Worm (Caenorhabditis elegans): ENCODE data around the gene ccdc-47.

DNA sequence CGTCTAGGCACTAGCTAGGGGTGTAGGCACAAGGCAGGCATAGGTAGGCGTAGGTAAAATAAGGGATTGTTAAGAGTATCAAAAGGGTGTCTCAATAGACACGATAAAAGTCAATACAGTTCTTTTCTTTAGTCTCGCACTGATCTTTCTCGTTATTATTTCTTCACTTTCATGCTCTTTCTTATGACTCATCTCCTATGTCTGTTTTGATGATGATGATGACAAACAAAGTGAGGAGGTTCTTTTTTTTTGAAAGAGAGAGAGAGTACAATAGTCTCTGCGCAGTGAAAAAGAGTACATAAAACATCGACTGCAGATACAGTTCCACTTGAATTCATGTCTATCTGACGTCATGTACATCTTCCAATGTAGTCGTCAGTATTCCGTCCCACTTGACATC lies 26.9 kb upstream of the ccdc-47 start:
- TF ChIP-seq ztf-29 (GFP tag; IDR thresholded peaks at IDR 0.05) (no peak), med-1 (GFP tag; optimal IDR thresholded peaks at IDR 0.05; ENCODE audit: insufficient read depth) (no peak), klf-2 (GFP tag; conservative IDR thresholded peaks at IDR 0.05) (no peak)
